Fruit fly (Drosophila melanogaster): ENCODE data around the gene CG15370.

DNA sequence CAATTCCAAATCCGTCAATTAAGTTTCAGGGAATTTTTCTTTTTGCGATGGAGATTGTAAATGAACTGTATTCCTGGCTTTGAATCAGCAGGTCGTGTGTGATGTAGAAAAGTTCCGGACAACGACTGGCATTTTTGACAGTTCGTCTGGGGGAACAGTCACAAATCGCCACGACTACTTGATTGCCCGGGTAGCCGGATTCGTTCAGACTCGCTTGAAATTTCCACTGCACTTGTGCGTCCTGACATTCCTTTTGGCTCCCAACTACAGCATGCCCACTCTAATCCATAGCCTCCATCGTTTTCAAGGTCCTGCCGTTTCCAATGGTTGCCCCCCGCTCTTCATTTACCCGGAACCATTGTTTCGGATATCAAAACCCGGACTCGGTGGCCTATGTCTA lies 44.6 kb downstream of the CG15370 start, which contains the start of gene CG17440:
- no peak for TF ChIP-seq CTCF (optimal IDR thresholded peaks at IDR 0.05)
- TF ChIP-seq CG8478 (optimal IDR thresholded peaks at IDR 0.05) = no peak

Data from S2 (cell line).